Worm (Caenorhabditis elegans) whole organism, L4 larva: ENCODE measurements around the gene nars-2.

Source experiments
- D1046.2 ChIP-seq: fragments of 200-800 bp; sonication (Bioruptor generic); IDR thresholded peaks from 2 replicates; pipeline ENCODE4 v1.3.6; 2022; ENCODE audit warnings: missing genetic modification characterization, missing compliant biosample characterization
- T20F7.1 ChIP-seq: fragments of 200-800 bp; sonication (Bioruptor generic); optimal IDR thresholded peaks from 2 replicates; lab custom pipeline; 2018; ENCODE audit warnings: mild to moderate bottlenecking, missing genetic modification characterization, missing compliant biosample characterization
- Y48G9A.11 ChIP-seq: fragments of 200-800 bp; sonication (Bioruptor generic); IDR thresholded peaks from 2 replicates; pipeline ENCODE4 v1.3.6; 2022; ENCODE audit warnings: missing genetic modification reagents, missing genetic modification characterization, missing compliant biosample characterization
- ZK337.2 ChIP-seq: fragments of 200-800 bp; sonication (Bioruptor generic); IDR thresholded peaks from 2 replicates; pipeline ENCODE4 v1.3.6; 2022; ENCODE audit warnings: missing genetic modification reagents, missing genetic modification characterization, missing compliant biosample characterization
- ZK546.5 ChIP-seq, 2 experiments: sonication (generic microtip); optimal IDR thresholded peaks; 2 replicates each; lab custom pipeline; 2017; ENCODE audit warnings: missing biosample characterization in 2 of 2, missing genetic modification characterization in 2 of 2
- aha-1 ChIP-seq: fragments of 150-350 bp; peaks from one replicate; lab custom pipeline; 2014; ENCODE audit warnings: missing biosample characterization, missing genetic modification characterization
- aly-2 ChIP-seq: sonication (generic microtip); optimal IDR thresholded peaks from 2 replicates; lab custom pipeline; 2018; ENCODE audit warnings: missing biosample characterization, missing genetic modification characterization
- ama-1 ChIP-seq: fragments of 150-350 bp; optimal IDR thresholded peaks from 2 replicates; lab custom pipeline; 2014; ENCODE audit warnings: inconsistent platforms, mixed read lengths
- ceh-20 ChIP-seq: fragments of 200-800 bp; sonication (Bioruptor generic); IDR thresholded peaks from 2 replicates; pipeline ENCODE4 v1.3.6; 2022; ENCODE audit warnings: missing genetic modification reagents, missing genetic modification characterization, missing compliant biosample characterization
- ceh-32 ChIP-seq: sonication (generic microtip); optimal IDR thresholded peaks from 2 replicates; lab custom pipeline; 2016; ENCODE audit warnings: mild to moderate bottlenecking, missing genetic modification characterization, missing compliant biosample characterization; ENCODE audit not compliant: poor library complexity
- ceh-44 ChIP-seq: fragments of 200-800 bp; sonication (Bioruptor generic); IDR thresholded peaks from 2 replicates; pipeline ENCODE4 v1.3.6; 2022; ENCODE audit warnings: missing genetic modification reagents, missing genetic modification characterization, missing compliant biosample characterization
- ceh-62 ChIP-seq: sonication (generic microtip); optimal IDR thresholded peaks from 2 replicates; lab custom pipeline; 2017; ENCODE audit warnings: missing biosample characterization, missing genetic modification characterization
- ctbp-1 ChIP-seq: fragments of 200-800 bp; sonication (Bioruptor generic); IDR thresholded peaks from 2 replicates; pipeline ENCODE4 v1.3.6; 2022; ENCODE audit warnings: missing genetic modification reagents, missing genetic modification characterization, missing compliant biosample characterization
- daf-16 ChIP-seq, 3 experiments: sonication (generic microtip); optimal IDR thresholded peaks; 2 replicates each; lab custom pipeline; 2016 to 2017; ENCODE audit warnings: missing genetic modification characterization in 3 of 3, missing genetic modification reagents in 3 of 3, mild to moderate bottlenecking in 2 of 3, missing compliant biosample characterization in 2 of 3, missing biosample characterization in 1 of 3, moderate library complexity in 1 of 3
- daf-8 ChIP-seq: fragments of 200-800 bp; sonication (Bioruptor generic); IDR thresholded peaks from 2 replicates; pipeline ENCODE4 v1.3.6; 2022; ENCODE audit warnings: missing genetic modification characterization, missing compliant biosample characterization
- dmd-6 ChIP-seq: fragments of 200-800 bp; sonication (Bioruptor generic); IDR thresholded peaks from 2 replicates; pipeline ENCODE4 v1.3.6; 2022; ENCODE audit warnings: missing genetic modification reagents, missing genetic modification characterization, missing compliant biosample characterization
- dmd-9 ChIP-seq: fragments of 200-800 bp; sonication (Bioruptor generic); IDR thresholded peaks from 2 replicates; pipeline ENCODE4 v1.3.6; 2022; ENCODE audit warnings: missing genetic modification reagents, missing genetic modification characterization, missing compliant biosample characterization
- gei-8 ChIP-seq: fragments of 200-800 bp; sonication (Bioruptor generic); optimal IDR thresholded peaks from 2 replicates; lab custom pipeline; 2018; ENCODE audit warnings: mild to moderate bottlenecking, missing genetic modification characterization, missing compliant biosample characterization
- hlh-30 ChIP-seq: sonication (generic microtip); optimal IDR thresholded peaks from 2 replicates; lab custom pipeline; 2017; ENCODE audit warnings: antibody characterized with exemption, mild to moderate bottlenecking, missing genetic modification characterization, missing compliant biosample characterization; ENCODE audit not compliant: insufficient read depth
- lim-7 ChIP-seq: fragments of 200-800 bp; sonication (Bioruptor generic); IDR thresholded peaks from 2 replicates; pipeline ENCODE4 v1.3.6; 2022; ENCODE audit warnings: missing genetic modification characterization, missing compliant biosample characterization
- lin-13 ChIP-seq: fragments of 150-350 bp; optimal IDR thresholded peaks from 2 replicates; lab custom pipeline; 2014; ENCODE audit warnings: missing biosample characterization, missing genetic modification reagents, missing genetic modification characterization
- lin-15B ChIP-seq: fragments of 150-350 bp; sonication (generic microtip); optimal IDR thresholded peaks from 3 replicates; lab custom pipeline; 2014; ENCODE audit warnings: missing biosample characterization, missing genetic modification characterization
- lin-29 ChIP-seq: fragments of 200-800 bp; sonication (Bioruptor generic); IDR thresholded peaks from 2 replicates; pipeline ENCODE4 v1.3.6; 2022; ENCODE audit warnings: missing genetic modification reagents, missing genetic modification characterization, missing compliant biosample characterization
- lin-38 ChIP-seq: fragments of 200-800 bp; sonication (Bioruptor generic); IDR thresholded peaks from 2 replicates; pipeline ENCODE4 v1.3.6; 2022; ENCODE audit warnings: missing genetic modification reagents, missing genetic modification characterization, missing compliant biosample characterization
- lsy-2 ChIP-seq, 2 experiments: fragments of 150-350 bp in 1 of 2; sonication (generic microtip) in 1 of 2; optimal IDR thresholded peaks; 2 replicates each; lab custom pipeline; 2014 to 2017; ENCODE audit warnings: missing biosample characterization in 2 of 2, missing genetic modification characterization in 2 of 2
- madf-5 ChIP-seq, 2 experiments: fragments of 200-800 bp; sonication (Bioruptor generic); IDR thresholded peaks; 2 replicates each; pipeline ENCODE4 v1.3.6; 2022; ENCODE audit warnings: missing compliant biosample characterization in 2 of 2, missing genetic modification characterization in 2 of 2
- madf-9 ChIP-seq: fragments of 200-800 bp; sonication (Bioruptor generic); conservative IDR thresholded peaks from 2 replicates; pipeline ENCODE4 v1.3.6; 2022; ENCODE audit warnings: missing genetic modification reagents, missing genetic modification characterization, missing compliant biosample characterization
- mes-2 ChIP-seq: sonication (generic microtip); optimal IDR thresholded peaks from 2 replicates; lab custom pipeline; 2016; ENCODE audit warnings: missing genotype, mild to moderate bottlenecking, missing genetic modification characterization, missing compliant biosample characterization; ENCODE audit not compliant: poor library complexity, severe bottlenecking
- nhr-10 ChIP-seq: fragments of 150-350 bp; optimal IDR thresholded peaks from 2 replicates; lab custom pipeline; 2014; ENCODE audit warnings: missing biosample characterization, missing genetic modification characterization
- nhr-102 ChIP-seq: sonication (generic microtip); optimal IDR thresholded peaks from 2 replicates; lab custom pipeline; 2016; ENCODE audit warnings: mild to moderate bottlenecking, missing genetic modification characterization, moderate library complexity, missing compliant biosample characterization
- nhr-237 ChIP-seq: sonication (generic microtip); optimal IDR thresholded peaks from 2 replicates; lab custom pipeline; 2017; ENCODE audit warnings: missing biosample characterization, missing genetic modification characterization
- nhr-25 ChIP-seq: sonication (generic microtip); optimal IDR thresholded peaks from 2 replicates; lab custom pipeline; 2017; ENCODE audit warnings: missing genetic modification characterization, mild to moderate bottlenecking, missing compliant biosample characterization, antibody characterized with exemption, moderate library complexity, borderline replicate concordance; ENCODE audit not compliant: insufficient read depth
- nhr-41 ChIP-seq: fragments of 200-800 bp; sonication (Bioruptor generic); IDR thresholded peaks from 2 replicates; pipeline ENCODE4 v1.3.6; 2022; ENCODE audit warnings: missing genetic modification reagents, missing genetic modification characterization, missing compliant biosample characterization
- nhr-76 ChIP-seq: fragments of 150-350 bp; optimal IDR thresholded peaks from 2 replicates; lab custom pipeline; 2014; ENCODE audit warnings: missing biosample characterization, missing genetic modification characterization
- pha-4 ChIP-seq, 2 experiments: fragments of 150-350 bp in 1 of 2; fragments of 200-800 bp in 1 of 2; sonication (Bioruptor generic) in 1 of 2; IDR thresholded peaks in 1 of 2; optimal IDR thresholded peaks in 1 of 2; 2 replicates each; pipeline versions ENCODE4 v1.3.6 to Lab custom; 2014 to 2022; ENCODE audit warnings: missing genetic modification characterization in 2 of 2, missing genetic modification reagents in 2 of 2, missing biosample characterization in 1 of 2, missing compliant biosample characterization in 1 of 2
- snpc-4 ChIP-seq: fragments of 150-350 bp; optimal IDR thresholded peaks from 2 replicates; lab custom pipeline; 2014; ENCODE audit warnings: missing biosample characterization, missing genetic modification characterization
- spr-3 ChIP-seq: fragments of 200-800 bp; sonication (Bioruptor generic); optimal IDR thresholded peaks from 2 replicates; lab custom pipeline; 2018; ENCODE audit warnings: mild to moderate bottlenecking, missing genetic modification characterization, missing compliant biosample characterization
- unc-130 ChIP-seq: sonication (generic microtip); optimal IDR thresholded peaks from 2 replicates; lab custom pipeline; 2016; ENCODE audit warnings: missing genetic modification reagents, missing genetic modification characterization, missing compliant biosample characterization
- vab-7 ChIP-seq: fragments of 200-800 bp; sonication (Bioruptor generic); IDR thresholded peaks from 2 replicates; pipeline ENCODE4 v1.3.6; 2022; ENCODE audit warnings: missing genetic modification reagents, missing genetic modification characterization, missing compliant biosample characterization
- zfp-2 ChIP-seq: sonication (generic microtip); optimal IDR thresholded peaks from 2 replicates; lab custom pipeline; 2016; ENCODE audit warnings: mild to moderate bottlenecking, missing genetic modification characterization, missing compliant biosample characterization
- zfp-3 ChIP-seq: fragments of 200-800 bp; sonication (Bioruptor generic); conservative IDR thresholded peaks from 2 replicates; pipeline ENCODE4 v1.3.6; 2022; ENCODE audit warnings: missing genetic modification reagents, missing genetic modification characterization, missing compliant biosample characterization
- zip-11 ChIP-seq: fragments of 200-800 bp; sonication (Bioruptor generic); IDR thresholded peaks from 2 replicates; pipeline ENCODE4 v1.3.6; 2022; ENCODE audit warnings: missing genetic modification characterization, missing compliant biosample characterization

nars-2 gene

DNA sequence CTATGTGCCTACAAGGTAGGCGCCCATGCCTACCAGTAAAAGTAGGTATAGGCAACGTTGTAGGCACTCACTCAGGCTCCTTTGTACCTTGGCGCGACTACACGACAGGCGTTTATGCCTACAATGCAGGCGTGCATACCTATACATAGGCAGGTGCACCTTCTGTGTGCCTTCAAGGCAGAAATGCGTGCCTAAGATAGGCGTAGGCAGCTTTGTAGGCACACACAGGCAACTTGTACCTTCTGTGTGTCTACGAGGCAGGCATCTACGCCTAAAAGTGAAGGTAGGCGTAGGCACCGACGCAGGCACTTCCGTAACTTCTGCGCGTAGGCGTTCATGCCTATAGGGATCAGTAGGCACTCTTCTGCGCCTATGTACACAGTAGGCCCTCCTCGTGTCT lies 5.1 kb upstream of the nars-2 start:
- TF ChIP-seq nhr-76 (no peak), ama-1 (lab: Kevin White, UChicago) (no peak), ZK546.5 (tag; optimal IDR thresholded peaks at IDR 0.05; lab: Kevin White, UChicago) (no peak), nhr-237 (tag; lab: Kevin White, UChicago) (no peak), nhr-102 (no peak), lin-15B (tag; lab: Kevin White, UChicago) (no peak), gei-8 (GFP tag; lab: Kevin White, UChicago) (no peak), zfp-2 (tag; lab: Kevin White, UChicago) (no peak), madf-5 (GFP tag; IDR thresholded peaks at IDR 0.05; lab: Robert Waterston, UW) (0 out of 4 replicates have a peak, but pooled peaks of 1 of the 2 experiments have one; percentile 8), aha-1 (tag; lab: Kevin White, UChicago) (peak; percentile 65), dmd-9 (GFP tag; lab: Robert Waterston, UW) (no peak)

ce11 chrIII:11505213-11505612 lies 4.7 kb upstream of the nars-2 start, which contains the start of the genes Y66D12A.21 and spe-6:
Y66D12A.21 (minus strand) TSS chrIII:11505302.
spe-6 (plus strand) TSS chrIII:11505488.
- TF ChIP-seq lim-7 (no peak), spr-3 (GFP tag; lab: Kevin White, UChicago) (no peak), lsy-2 (tag; optimal IDR thresholded peaks at IDR 0.05; lab: Kevin White, UChicago) (peak in 1 of 2 experiments; percentile 36), lin-38 (peak; percentile 87), unc-130 (GFP tag; lab: Kevin White, UChicago) (peak; percentile 4), mes-2 (tag; lab: Kevin White, UChicago) (peak; percentile 63)

ce11 chrIII:11502753-11503152 lies 2.2 kb upstream of the nars-2 start, which contains the start of gene tin-10:
tin-10 (minus strand) TSS chrIII:11502853.
- TF ChIP-seq pha-4 (GFP tag; IDR thresholded peaks at IDR 0.05; lab: Robert Waterston, UW): no peak
- no peak for TF ChIP-seq pha-4 (tag; optimal IDR thresholded peaks at IDR 0.05; lab: Kevin White, UChicago)
- no peak for TF ChIP-seq mes-2 (tag; lab: Kevin White, UChicago)
- TF ChIP-seq lin-38: no peak
- no peak for TF ChIP-seq dmd-6 (GFP tag; lab: Robert Waterston, UW)
- TF ChIP-seq aly-2 (tag; lab: Kevin White, UChicago): no peak
- no peak for TF ChIP-seq D1046.2 (GFP tag; lab: Robert Waterston, UW)
- no peak for TF ChIP-seq vab-7 (GFP tag; lab: Robert Waterston, UW)
- no peak for TF ChIP-seq ctbp-1 (GFP tag; lab: Robert Waterston, UW)
- no peak for TF ChIP-seq gei-8 (GFP tag; lab: Kevin White, UChicago)
- no peak for TF ChIP-seq daf-8 (GFP tag; lab: Robert Waterston, UW)
- TF ChIP-seq Y48G9A.11 (GFP tag; lab: Robert Waterston, UW): no peak
- TF ChIP-seq, all 104 proteins: peak for 0

ce11 chrIII:11496496-11496895 lies 4.1 kb downstream of the nars-2 start, which contains the start of gene Y66D12A.24:
Y66D12A.24 (plus strand) TSS chrIII:11496865.
- TF ChIP-seq ceh-44 (GFP tag; lab: Robert Waterston, UW) (no peak), zfp-3 (GFP tag; lab: Robert Waterston, UW) (no peak), nhr-237 (tag; lab: Kevin White, UChicago) (no peak), ceh-62 (no peak), lin-15B (tag; lab: Kevin White, UChicago) (no peak), ceh-20 (no peak), zip-11 (GFP tag; lab: Robert Waterston, UW) (no peak), snpc-4 (tag; lab: Kevin White, UChicago) (no peak), nhr-10 (no peak), lim-7 (no peak), ama-1 (lab: Kevin White, UChicago) (no peak), madf-9 (no peak), lin-29 (GFP tag; lab: Robert Waterston, UW) (no peak), ZK337.2 (GFP tag; lab: Robert Waterston, UW) (no peak), lin-13 (no peak), lin-38 (peak; percentile 50), ceh-32 (tag; lab: Kevin White, UChicago) (no peak), nhr-25 (tag; lab: Kevin White, UChicago) (no peak), T20F7.1 (GFP tag; lab: Kevin White, UChicago) (no peak), nhr-41 (GFP tag; lab: Robert Waterston, UW) (peak; percentile 96), pha-4 (GFP tag; IDR thresholded peaks at IDR 0.05; lab: Robert Waterston, UW) (0 out of 2 replicates have a peak, but pooled peaks have one; percentile 41), pha-4 (tag; optimal IDR thresholded peaks at IDR 0.05; lab: Kevin White, UChicago) (no peak), daf-16 (GFP tag; optimal IDR thresholded peaks at IDR 0.05; lab: Kevin White, UChicago) (no peak), daf-16 (tag; optimal IDR thresholded peaks at IDR 0.05; lab: Kevin White, UChicago) (no peak), hlh-30 (tag; lab: Kevin White, UChicago) (peak; percentile 66), mes-2 (tag; lab: Kevin White, UChicago) (peak; percentile 23)
